Worm (Caenorhabditis elegans) whole organism, L1 larva: ENCODE data around the gene cdd-2.

Source experiments
- lin-15B ChIP-seq: fragments of 150-350 bp; sonication (generic microtip); optimal IDR thresholded peaks from 3 replicates; lab custom pipeline; 2014; ENCODE audit warnings: missing biosample characterization, missing genetic modification characterization
- lsy-2 ChIP-seq, 2 experiments: fragments of 150-350 bp; optimal IDR thresholded peaks; 2 replicates each; lab custom pipeline; 2014; ENCODE audit warnings: missing biosample characterization in 2 of 2, missing genetic modification characterization in 2 of 2
- nhr-77 ChIP-seq: fragments of 150-350 bp; optimal IDR thresholded peaks from 2 replicates; lab custom pipeline; 2014; ENCODE audit warnings: missing biosample characterization, missing genetic modification characterization
- unc-62 ChIP-seq: fragments of 150-350 bp; optimal IDR thresholded peaks from 2 replicates; lab custom pipeline; 2014; ENCODE audit warnings: missing biosample characterization, missing genetic modification reagents, missing genetic modification characterization

- TF ChIP-seq unc-62 (GFP tag; lab: Kevin White, UChicago), result no peak
- no peak for TF ChIP-seq nhr-77 (tag; lab: Kevin White, UChicago)
- no peak for TF ChIP-seq lsy-2 (tag; optimal IDR thresholded peaks at IDR 0.05; lab: Kevin White, UChicago)
- no peak for TF ChIP-seq lin-15B (tag; lab: Kevin White, UChicago)
Observed at ce11 chrIV:7567557-7568010, 19.9 kb upstream of the cdd-2 start, which contains the start of gene F32E10.8.
